Worm (Caenorhabditis elegans): ENCODE measurements around the gene Y34F4.3.

The Y34F4.3 gene

ce11 chrIII:1054096-1054495, 38.1 kb upstream of the Y34F4.3 start:
- TF ChIP-seq mab-9 (GFP tag; IDR thresholded peaks at IDR 0.05) (no peak), C34B4.2 (tag; optimal IDR thresholded peaks at IDR 0.05) (no peak), pqm-1 (tag; optimal IDR thresholded peaks at IDR 0.05) (no peak), C16A3.4 (tag; optimal IDR thresholded peaks at IDR 0.05) (no peak), efl-1 (optimal IDR thresholded peaks at IDR 0.05) (no peak), efl-1 (GFP tag; optimal IDR thresholded peaks at IDR 0.05 in 1 of 2) (peak in 1 of 2 experiments; percentile 63), ets-5 (GFP tag; IDR thresholded peaks at IDR 0.05) (no peak), nhr-76 (tag; optimal IDR thresholded peaks at IDR 0.05) (no peak), sup-37 (GFP tag; optimal IDR thresholded peaks at IDR 0.05) (no peak), pag-3 (tag; optimal IDR thresholded peaks at IDR 0.05; ENCODE audit: borderline replicate concordance, insufficient read depth) (no peak), blmp-1 (tag; optimal IDR thresholded peaks at IDR 0.05) (peak; percentile 74), sptf-1 (tag; optimal IDR thresholded peaks at IDR 0.05) (no peak)

- TF ChIP-seq blmp-1 (tag; optimal IDR thresholded peaks at IDR 0.05) = peak; percentile 7
- peak; percentile 48 for TF ChIP-seq nhr-85 (tag)
- no peak for TF ChIP-seq grh-1 (GFP tag; IDR thresholded peaks at IDR 0.05)
Measured at ce11 chrIII:1053067-1053466, 37.1 kb upstream of the Y34F4.3 start, which contains the start of gene fbxo-11.2. Gene fbxo-11.2, minus strand, starts transcription at chrIII:1053242.

ce11 chrIII:1052291-1052690, 36.3 kb upstream of the Y34F4.3 start:
- TF ChIP-seq nhr-47 (tag; optimal IDR thresholded peaks at IDR 0.05) = no peak
- no peak for TF ChIP-seq lir-3 (tag; optimal IDR thresholded peaks at IDR 0.05; ENCODE audit: poor library complexity)
- no peak for TF ChIP-seq nhr-85 (tag)
- no peak for TF ChIP-seq lin-13 (GFP tag; optimal IDR thresholded peaks at IDR 0.05)

ce11 chrIII:1051877-1052276, 35.9 kb upstream of the Y34F4.3 start:
- TF ChIP-seq nhr-84 (tag; optimal IDR thresholded peaks at IDR 0.05) (no peak), fkh-4 (tag; optimal IDR thresholded peaks at IDR 0.05; ENCODE audit: borderline replicate concordance) (no peak), mdl-1 (tag; optimal IDR thresholded peaks at IDR 0.05) (no peak), unc-30 (tag; optimal IDR thresholded peaks at IDR 0.05) (no peak), lin-35 (GFP tag; optimal IDR thresholded peaks at IDR 0.05) (no peak), mep-1 (tag; optimal IDR thresholded peaks at IDR 0.05) (no peak), C34B4.2 (tag; optimal IDR thresholded peaks at IDR 0.05) (no peak), efl-1 (optimal IDR thresholded peaks at IDR 0.05) (no peak), efl-1 (GFP tag; optimal IDR thresholded peaks at IDR 0.05 in 1 of 2) (no peak), swsn-7 (tag; optimal IDR thresholded peaks at IDR 0.05) (no peak), fos-1 (tag; optimal IDR thresholded peaks at IDR 0.05) (no peak), sup-37 (GFP tag; optimal IDR thresholded peaks at IDR 0.05) (no peak), tlp-1 (tag; optimal IDR thresholded peaks at IDR 0.05) (no peak), hlh-4 (tag; optimal IDR thresholded peaks at IDR 0.05) (no peak), mef-2 (tag; optimal IDR thresholded peaks at IDR 0.05) (no peak), ceh-8 (GFP tag; optimal IDR thresholded peaks at IDR 0.05) (no peak), pag-3 (tag; optimal IDR thresholded peaks at IDR 0.05; ENCODE audit: borderline replicate concordance, insufficient read depth) (no peak), C16A3.4 (tag; optimal IDR thresholded peaks at IDR 0.05) (no peak), nhr-20 (tag; optimal IDR thresholded peaks at IDR 0.05) (no peak)

- TF ChIP-seq jun-1 (tag; optimal IDR thresholded peaks at IDR 0.05) (no peak), fkh-10 (GFP tag; optimal IDR thresholded peaks at IDR 0.05) (no peak), aly-2 (tag; optimal IDR thresholded peaks at IDR 0.05) (no peak), ceh-63 (GFP tag; optimal IDR thresholded peaks at IDR 0.05) (no peak)
Measured at ce11 chrIII:1043790-1044189, 27.8 kb upstream of the Y34F4.3 start.

ce11 chrIII:1040059-1040458, 24.1 kb upstream of the Y34F4.3 start:
- TF ChIP-seq sup-37 (GFP tag; optimal IDR thresholded peaks at IDR 0.05) (no peak), C34B4.2 (tag; optimal IDR thresholded peaks at IDR 0.05) (no peak), nhr-77 (tag; optimal IDR thresholded peaks at IDR 0.05) (no peak), fkh-10 (GFP tag; optimal IDR thresholded peaks at IDR 0.05) (no peak), efl-3 (GFP tag; optimal IDR thresholded peaks at IDR 0.05) (no peak), C04F5.9 (tag; optimal IDR thresholded peaks at IDR 0.05) (no peak), lin-35 (GFP tag; optimal IDR thresholded peaks at IDR 0.05) (no peak), pax-3 (tag; optimal IDR thresholded peaks at IDR 0.05) (no peak), mdl-1 (tag; optimal IDR thresholded peaks at IDR 0.05) (no peak), ces-1 (GFP tag; optimal IDR thresholded peaks at IDR 0.05) (no peak)

Measured in whole organism, L1 larva.